Worm (Caenorhabditis elegans) whole organism, L3 larva: Measurements from ENCODE around the gene D2023.1.
A peak's percentile ranks its signal among the peaks of the same experiment; 100 is the strongest.

Experiments used
- R02D3.7 ChIP-seq: fragments of 150-350 bp; optimal IDR thresholded peaks from 2 replicates; lab custom pipeline; 2014; ENCODE audit warnings: missing biosample characterization, missing genetic modification characterization
- ZK546.5 ChIP-seq: sonication (generic microtip); optimal IDR thresholded peaks from 2 replicates; lab custom pipeline; 2017; ENCODE audit warnings: missing biosample characterization, missing genetic modification characterization
- ceh-28 ChIP-seq: fragments of 150-350 bp; optimal IDR thresholded peaks from 2 replicates; lab custom pipeline; 2014; ENCODE audit warnings: missing biosample characterization, missing genetic modification reagents, missing genetic modification characterization
- ceh-9 ChIP-seq: sonication (generic microtip); optimal IDR thresholded peaks from 2 replicates; lab custom pipeline; 2018; ENCODE audit warnings: missing biosample characterization, missing genetic modification characterization
- daf-12 ChIP-seq: fragments of 150-350 bp; optimal IDR thresholded peaks from 2 replicates; lab custom pipeline; 2014; ENCODE audit warnings: missing biosample characterization, missing genetic modification reagents, missing genetic modification characterization
- egl-27 ChIP-seq: sonication (generic microtip); optimal IDR thresholded peaks from 4 replicates; lab custom pipeline; 2017; ENCODE audit warnings: missing biosample characterization, missing genetic modification reagents, missing genetic modification characterization
- elt-1 ChIP-seq: fragments of 150-350 bp; optimal IDR thresholded peaks from 2 replicates; lab custom pipeline; 2014; ENCODE audit warnings: missing biosample characterization, missing genetic modification characterization
- elt-2 ChIP-seq: sonication (generic microtip); optimal IDR thresholded peaks from 2 replicates; lab custom pipeline; 2016; ENCODE audit warnings: missing genetic modification reagents, mild to moderate bottlenecking, missing genetic modification characterization, missing compliant biosample characterization
- elt-3 ChIP-seq, 3 experiments: fragments of 150-350 bp in 1 of 3; sonication (generic microtip) in 2 of 3; optimal IDR thresholded peaks; 2 replicates in 2 of 3; 4 replicates in 1 of 3; lab custom pipeline; 2014 to 2017; ENCODE audit warnings: missing biosample characterization in 3 of 3, missing genetic modification characterization in 3 of 3
- eor-1 ChIP-seq, 2 experiments: fragments of 150-350 bp; optimal IDR thresholded peaks; 2 replicates each; lab custom pipeline; 2014 to 2018; ENCODE audit warnings: missing biosample characterization in 2 of 2, missing genetic modification characterization in 2 of 2
- jun-1 ChIP-seq: fragments of 150-350 bp; optimal IDR thresholded peaks from 2 replicates; lab custom pipeline; 2014; ENCODE audit warnings: missing biosample characterization, missing genetic modification reagents, missing genetic modification characterization
- lsy-12 ChIP-seq: sonication (generic microtip); optimal IDR thresholded peaks from 2 replicates; lab custom pipeline; 2016; ENCODE audit warnings: mild to moderate bottlenecking, missing genetic modification characterization, missing compliant biosample characterization
- mdl-1 ChIP-seq: fragments of 150-350 bp; optimal IDR thresholded peaks from 2 replicates; lab custom pipeline; 2014; ENCODE audit warnings: missing biosample characterization, missing genetic modification characterization
- mml-1 ChIP-seq: fragments of 150-350 bp; sonication (generic microtip); optimal IDR thresholded peaks from 3 replicates; lab custom pipeline; 2014; ENCODE audit warnings: missing biosample characterization, missing genetic modification characterization
- nfya-1 ChIP-seq: sonication (generic microtip); optimal IDR thresholded peaks from 2 replicates; lab custom pipeline; 2017; ENCODE audit warnings: missing genetic modification characterization, mild to moderate bottlenecking, missing compliant biosample characterization, antibody characterized with exemption, moderate library complexity; ENCODE audit not compliant: insufficient read depth
- nhr-23 ChIP-seq: fragments of 150-350 bp; optimal IDR thresholded peaks from 2 replicates; lab custom pipeline; 2014; ENCODE audit warnings: missing biosample characterization, missing genetic modification reagents, missing genetic modification characterization
- nhr-237 ChIP-seq: fragments of 150-350 bp; optimal IDR thresholded peaks from 2 replicates; lab custom pipeline; 2014; ENCODE audit warnings: missing biosample characterization, missing genetic modification characterization
- nhr-25 ChIP-seq: sonication (generic microtip); optimal IDR thresholded peaks from 2 replicates; lab custom pipeline; 2017; ENCODE audit warnings: missing biosample characterization, missing genetic modification characterization
- nhr-43 ChIP-seq: sonication (generic microtip); optimal IDR thresholded peaks from 2 replicates; lab custom pipeline; 2016; ENCODE audit warnings: mild to moderate bottlenecking, missing genetic modification characterization, missing compliant biosample characterization; ENCODE audit not compliant: poor library complexity, severe bottlenecking
- nhr-76 ChIP-seq: fragments of 150-350 bp; sonication (generic microtip); optimal IDR thresholded peaks from 5 replicates; lab custom pipeline; 2014; ENCODE audit warnings: missing biosample characterization, missing genetic modification characterization
- nhr-77 ChIP-seq: fragments of 150-350 bp; optimal IDR thresholded peaks from 2 replicates; lab custom pipeline; 2014; ENCODE audit warnings: missing biosample characterization, missing genetic modification characterization
- pha-4 ChIP-seq: fragments of 150-350 bp; optimal IDR thresholded peaks from 2 replicates; lab custom pipeline; 2014; ENCODE audit warnings: missing biosample characterization, missing genetic modification reagents, missing genetic modification characterization
- sea-2 ChIP-seq: fragments of 150-350 bp; sonication (generic microtip); optimal IDR thresholded peaks from 4 replicates; lab custom pipeline; 2014; ENCODE audit warnings: missing biosample characterization, missing genetic modification reagents, missing genetic modification characterization
- tbx-2 ChIP-seq: sonication (generic microtip); optimal IDR thresholded peaks from 2 replicates; lab custom pipeline; 2016; ENCODE audit warnings: mild to moderate bottlenecking, missing genetic modification characterization, missing compliant biosample characterization
- unc-39 ChIP-seq: sonication (generic microtip); optimal IDR thresholded peaks from 4 replicates; lab custom pipeline; 2017; ENCODE audit warnings: missing biosample characterization, missing genetic modification characterization
- ztf-11 ChIP-seq: fragments of 150-350 bp; optimal IDR thresholded peaks from 2 replicates; lab custom pipeline; 2014; ENCODE audit warnings: missing biosample characterization, missing genetic modification characterization
- ztf-4 ChIP-seq: fragments of 150-350 bp; optimal IDR thresholded peaks from 2 replicates; lab custom pipeline; 2014; ENCODE audit warnings: missing biosample characterization, missing genetic modification characterization

D2023.1 gene

DNA sequence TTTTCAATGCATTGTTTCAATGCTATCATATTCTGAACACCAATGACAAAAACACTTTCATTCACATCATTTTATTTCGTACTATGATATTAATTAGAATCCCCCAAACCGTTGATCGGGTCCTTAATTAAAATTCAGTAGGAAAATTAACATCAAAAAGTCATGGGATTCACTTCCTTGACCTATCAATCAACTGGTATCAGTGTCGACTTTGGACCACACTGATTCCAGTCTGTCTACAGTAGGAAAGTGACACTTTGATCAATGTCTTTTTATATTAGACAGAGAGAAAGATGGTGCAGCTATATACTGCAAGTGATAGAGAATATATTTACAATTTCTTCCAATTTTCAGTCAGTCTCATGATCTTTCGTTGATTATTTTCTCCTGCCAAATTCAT lies 7.0 kb downstream of the D2023.1 start:
- TF ChIP-seq jun-1 (tag; lab: Kevin White, UChicago) (peak; percentile 2), ceh-28 (tag; lab: Kevin White, UChicago) (no peak), ztf-11 (tag; lab: Kevin White, UChicago) (no peak), nhr-23 (tag; lab: Kevin White, UChicago) (peak; percentile 37), nhr-43 (tag; lab: Kevin White, UChicago) (peak; percentile 31)

DNA sequence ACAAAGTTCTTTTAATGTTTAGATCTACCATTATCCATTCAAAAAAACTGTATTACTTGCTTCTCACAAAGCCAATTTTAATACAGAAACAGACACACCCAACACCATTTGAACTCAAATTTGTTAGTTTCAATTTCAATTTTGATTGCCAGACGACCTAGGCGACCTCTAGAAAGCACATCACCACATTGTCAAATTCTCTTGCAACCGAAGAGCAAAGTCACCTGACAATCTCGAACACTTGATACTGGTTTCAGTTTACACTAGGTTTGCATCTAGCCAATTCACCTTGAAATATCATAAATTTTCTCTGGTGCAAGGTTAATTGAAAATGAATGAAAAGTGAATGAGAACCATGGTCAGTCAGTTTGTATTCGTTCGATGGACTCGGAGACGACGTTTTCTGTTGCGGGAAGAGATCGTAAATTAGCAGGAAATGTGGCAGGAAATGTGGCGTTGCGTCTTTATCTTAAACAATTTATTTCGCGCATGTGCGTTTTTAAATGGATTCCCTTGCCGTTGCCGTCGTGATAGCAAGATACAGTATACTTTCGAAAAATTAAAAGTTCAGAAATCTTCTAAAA lies 8.0 kb downstream of the D2023.1 start:
- TF ChIP-seq nhr-25 (tag; lab: Kevin White, UChicago) (peak; percentile 79), elt-1 (no peak), nhr-43 (tag; lab: Kevin White, UChicago) (peak; percentile 47)

DNA sequence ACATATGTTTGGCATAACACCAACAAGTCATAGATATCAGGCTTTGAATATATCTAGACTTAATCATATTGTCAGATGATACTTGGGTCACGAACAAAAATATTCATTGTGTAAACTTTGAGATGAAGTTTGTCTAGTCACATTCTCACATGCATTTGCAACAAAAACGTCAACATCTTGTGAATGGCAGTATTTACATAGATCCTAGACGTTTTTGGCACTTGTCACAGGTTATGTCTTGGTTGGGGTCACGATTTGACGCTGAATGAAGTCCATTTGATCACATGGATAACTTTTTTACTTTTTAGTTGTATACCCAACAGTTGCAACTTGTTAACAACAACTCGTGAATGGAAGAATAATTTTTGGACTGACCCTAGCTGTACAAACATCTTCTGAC lies 9.0 kb downstream of the D2023.1 start:
- TF ChIP-seq eor-1 (tag; optimal IDR thresholded peaks at IDR 0.05; lab: Kevin White, UChicago) (no peak), elt-2 (tag; lab: Kevin White, UChicago) (no peak), jun-1 (tag; lab: Kevin White, UChicago) (no peak), ceh-9 (tag; lab: Kevin White, UChicago) (no peak), tbx-2 (tag; lab: Kevin White, UChicago) (no peak), nhr-237 (no peak), nhr-25 (tag; lab: Kevin White, UChicago) (no peak), egl-27 (tag; lab: Kevin White, UChicago) (no peak), ceh-28 (tag; lab: Kevin White, UChicago) (no peak), ZK546.5 (tag; lab: Kevin White, UChicago) (no peak), elt-1 (no peak), nhr-77 (tag; lab: Kevin White, UChicago) (no peak)

DNA sequence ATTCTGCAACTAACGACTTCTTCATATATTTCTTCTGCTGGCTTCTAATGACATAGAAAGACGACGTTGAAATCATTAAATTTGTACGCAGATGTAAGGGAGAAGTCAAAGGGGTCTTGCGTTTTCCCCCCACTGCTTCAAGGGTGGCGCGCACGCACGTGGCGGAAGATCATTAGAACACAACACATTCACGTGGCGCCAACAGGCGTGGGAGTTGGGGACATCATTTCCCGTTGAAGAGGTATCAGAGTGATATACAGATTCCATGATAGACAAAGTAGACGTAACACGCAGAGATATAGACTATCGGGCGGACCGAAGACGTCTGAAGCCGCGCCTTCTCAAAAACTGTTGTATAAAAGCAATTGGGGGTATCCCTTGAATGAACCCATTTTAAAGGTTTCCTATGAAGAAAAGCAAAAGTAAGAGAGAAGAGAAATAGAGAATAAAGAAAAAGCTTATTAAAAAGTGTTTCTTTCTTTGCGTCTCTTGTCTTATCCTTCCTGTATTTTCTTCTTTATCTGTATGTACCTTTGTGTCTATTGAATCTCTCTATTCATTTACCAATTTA lies 10.0 kb downstream of the D2023.1 start:
- TF ChIP-seq tbx-2 (tag; lab: Kevin White, UChicago) (peak; percentile 78), nhr-76 (tag; lab: Kevin White, UChicago) (peak; percentile 35), ceh-28 (tag; lab: Kevin White, UChicago) (peak; percentile 19), lsy-12 (peak; percentile 53), jun-1 (tag; lab: Kevin White, UChicago) (no peak), nhr-25 (tag; lab: Kevin White, UChicago) (peak; percentile 98), sea-2 (GFP tag; lab: Kevin White, UChicago) (no peak), nhr-43 (tag; lab: Kevin White, UChicago) (peak; percentile 99), elt-3 (tag; optimal IDR thresholded peaks at IDR 0.05; lab: Kevin White, UChicago) (peak in 1 of 3 experiments; percentile 49), unc-39 (tag; lab: Kevin White, UChicago) (no peak), ztf-4 (tag; lab: Kevin White, UChicago) (peak; percentile 55), nhr-23 (tag; lab: Kevin White, UChicago) (peak; percentile 98), nfya-1 (peak; percentile 46), daf-12 (no peak), mml-1 (peak; percentile 85), egl-27 (tag; lab: Kevin White, UChicago) (peak; percentile 43), R02D3.7 (tag; lab: Kevin White, UChicago) (peak; percentile 0), pha-4 (tag; lab: Kevin White, UChicago) (no peak), mdl-1 (tag; lab: Kevin White, UChicago) (peak; percentile 88)

DNA sequence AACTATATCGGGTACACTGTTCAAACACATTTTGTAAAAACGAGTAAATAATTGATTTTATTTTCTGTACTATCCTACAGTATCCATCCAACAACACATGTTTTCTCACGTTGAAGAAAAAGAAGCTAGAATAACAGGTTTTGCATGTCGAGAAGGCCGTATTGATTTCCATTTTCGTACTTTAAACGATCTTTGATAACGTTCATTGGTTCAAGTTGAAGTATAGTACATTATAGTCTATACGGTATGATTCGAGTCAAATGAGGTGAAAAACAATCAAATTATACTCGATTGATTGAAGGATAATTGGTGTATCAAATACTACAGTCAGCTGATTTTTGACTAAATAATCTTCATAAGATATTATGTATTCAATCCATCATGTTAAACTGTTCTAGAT lies 11.1 kb downstream of the D2023.1 start:
- peak; percentile 36 for TF ChIP-seq nfya-1
- peak; percentile 55 for TF ChIP-seq nhr-43 (tag; lab: Kevin White, UChicago)
- TF ChIP-seq nhr-25 (tag; lab: Kevin White, UChicago), result peak; percentile 50
- TF ChIP-seq nhr-76 (tag; lab: Kevin White, UChicago), result no peak
- TF ChIP-seq mdl-1 (tag; lab: Kevin White, UChicago), result peak; percentile 2
- no peak for TF ChIP-seq ZK546.5 (tag; lab: Kevin White, UChicago)
- TF ChIP-seq, all 47 proteins: peak for 4
